Worm (Caenorhabditis elegans) whole organism, L1 larva: ENCODE measurements around the gene egl-27.

Source experiments
- C34B4.2 ChIP-seq: sonication (generic microtip); optimal IDR thresholded peaks from 2 replicates; lab custom pipeline; 2017; ENCODE audit warnings: mild to moderate bottlenecking, missing genetic modification characterization, missing compliant biosample characterization
- Y116A8C.19 ChIP-seq: sonication (generic microtip); optimal IDR thresholded peaks from 2 replicates; lab custom pipeline; 2016; ENCODE audit warnings: missing compliant biosample characterization, missing genetic modification characterization, borderline replicate concordance
- aly-2 ChIP-seq: fragments of 150-350 bp; optimal IDR thresholded peaks from 2 replicates; lab custom pipeline; 2014; ENCODE audit warnings: missing biosample characterization, missing genetic modification characterization
- ceh-8 ChIP-seq: fragments of 200-800 bp; sonication (Bioruptor generic); optimal IDR thresholded peaks from 2 replicates; lab custom pipeline; 2018; ENCODE audit warnings: mild to moderate bottlenecking, missing genetic modification characterization, moderate library complexity, missing compliant biosample characterization
- ceh-82 ChIP-seq, 3 experiments: fragments of 150-350 bp in 1 of 3; sonication (generic microtip) in 2 of 3; optimal IDR thresholded peaks; 2 replicates each; lab custom pipeline; 2014 to 2017; ENCODE audit warnings: missing biosample characterization in 3 of 3, missing genetic modification characterization in 3 of 3
- ces-1 ChIP-seq: fragments of 150-350 bp; optimal IDR thresholded peaks from 2 replicates; lab custom pipeline; 2014; ENCODE audit warnings: missing biosample characterization, missing genetic modification reagents, missing genetic modification characterization
- mef-2 ChIP-seq: fragments of 150-350 bp; optimal IDR thresholded peaks from 2 replicates; lab custom pipeline; 2014; ENCODE audit warnings: missing biosample characterization, missing genetic modification characterization
- mep-1 ChIP-seq: fragments of 150-350 bp; optimal IDR thresholded peaks from 2 replicates; lab custom pipeline; 2014; ENCODE audit warnings: missing biosample characterization, missing genetic modification characterization
- nhr-237 ChIP-seq: fragments of 150-350 bp; optimal IDR thresholded peaks from 2 replicates; lab custom pipeline; 2014; ENCODE audit warnings: missing biosample characterization, missing genetic modification characterization
- nhr-77 ChIP-seq: fragments of 150-350 bp; optimal IDR thresholded peaks from 2 replicates; lab custom pipeline; 2014; ENCODE audit warnings: missing biosample characterization, missing genetic modification characterization
- unc-62 ChIP-seq: fragments of 150-350 bp; optimal IDR thresholded peaks from 2 replicates; lab custom pipeline; 2014; ENCODE audit warnings: missing biosample characterization, missing genetic modification reagents, missing genetic modification characterization
- ztf-4 ChIP-seq: fragments of 150-350 bp; optimal IDR thresholded peaks from 2 replicates; lab custom pipeline; 2014; ENCODE audit warnings: missing biosample characterization, missing genetic modification characterization

- TF ChIP-seq mef-2 (tag; lab: Kevin White, UChicago) (no peak), nhr-237 (tag; lab: Kevin White, UChicago) (no peak), ceh-82 (tag; optimal IDR thresholded peaks at IDR 0.05; lab: Kevin White, UChicago) (no peak), aly-2 (tag; lab: Kevin White, UChicago) (no peak), nhr-77 (no peak), ztf-4 (tag; lab: Kevin White, UChicago) (no peak), unc-62 (GFP tag; lab: Kevin White, UChicago) (no peak), C34B4.2 (no peak), ceh-8 (GFP tag; lab: Kevin White, UChicago) (no peak), ces-1 (GFP tag; lab: Kevin White, UChicago) (no peak), mep-1 (tag; lab: Kevin White, UChicago) (no peak), Y116A8C.19 (tag; lab: Kevin White, UChicago) (no peak)
Observed at ce11 chrII:6882335-6882734, 47.5 kb downstream of the egl-27 start.
